Fruit fly (Drosophila melanogaster) ovary, adult (tissue): Measurements from ENCODE around the gene CG32428.

Experiments
- CG17801 ChIP-seq: fragments of 200-800 bp; optimal IDR thresholded peaks from 2 replicates; lab custom pipeline; 2019; ENCODE audit warnings: missing biosample characterization, mild to moderate bottlenecking, missing genetic modification characterization, moderate library complexity; ENCODE audit not compliant: partially characterized antibody

Gene CG32428

dm6 chr3L:20470991-20471498 lies 2.5 kb downstream of the CG32428 start:
- TF ChIP-seq CG17801 (GFP tag; lab: Kevin White, UChicago), result peak; percentile 2

dm6 chr3L:20467433-20467832 lies 6.1 kb downstream of the CG32428 start:
- TF ChIP-seq CG17801 (GFP tag; lab: Kevin White, UChicago), result no peak

dm6 chr3L:20466599-20466998 lies 6.9 kb downstream of the CG32428 start, which contains the start of gene Tdh:
TSS of gene Tdh (plus strand) at chr3L:20466944.
- TF ChIP-seq CG17801 (GFP tag; lab: Kevin White, UChicago), result no peak

dm6 chr3L:20465941-20466340 lies 7.6 kb downstream of the CG32428 start, which contains the start of gene CG42764:
TSS of gene CG42764 (minus strand) at chr3L:20466041.
- no peak for TF ChIP-seq CG17801 (GFP tag; lab: Kevin White, UChicago)

- TF ChIP-seq CG17801 (GFP tag; lab: Kevin White, UChicago), result no peak
Observed at dm6 chr3L:20464677-20465076, 8.8 kb downstream of the CG32428 start, which contains the start of gene atk. TSS of gene atk (minus strand) at chr3L:20464862.

- no peak for TF ChIP-seq CG17801 (GFP tag; lab: Kevin White, UChicago)
Observed at dm6 chr3L:20462391-20462790, 11.1 kb downstream of the CG32428 start.

dm6 chr3L:20460383-20460782 lies 13.1 kb downstream of the CG32428 start, which contains the start of gene mag:
TSS of gene mag (plus strand) at chr3L:20460683.
- no peak for TF ChIP-seq CG17801 (GFP tag; lab: Kevin White, UChicago)

dm6 chr3L:20452813-20453682 lies 20.5 kb downstream of the CG32428 start, which contains the start of gene CG5199:
TSS of gene CG5199 (minus strand) at chr3L:20452864.
- peak; percentile 67 for TF ChIP-seq CG17801 (GFP tag; lab: Kevin White, UChicago)

dm6 chr3L:20448773-20449172 lies 24.8 kb downstream of the CG32428 start:
- TF ChIP-seq CG17801 (GFP tag; lab: Kevin White, UChicago), result no peak

- no peak for TF ChIP-seq CG17801 (GFP tag; lab: Kevin White, UChicago)
Observed at dm6 chr3L:20447957-20448356, 25.6 kb downstream of the CG32428 start.

- TF ChIP-seq CG17801 (GFP tag; lab: Kevin White, UChicago), result no peak
Observed at dm6 chr3L:20447337-20447736, 26.2 kb downstream of the CG32428 start.

dm6 chr3L:20446030-20446429 lies 27.5 kb downstream of the CG32428 start:
- no peak for TF ChIP-seq CG17801 (GFP tag; lab: Kevin White, UChicago)

- TF ChIP-seq CG17801 (GFP tag; lab: Kevin White, UChicago), result peak; percentile 69
Observed at dm6 chr3L:20444815-20445519, 28.6 kb downstream of the CG32428 start.

dm6 chr3L:20442674-20443313 lies 30.7 kb downstream of the CG32428 start:
- TF ChIP-seq CG17801 (GFP tag; lab: Kevin White, UChicago), result no peak
